Fruit fly (Drosophila melanogaster) whole organism, larva: ENCODE data around the gene CG16753.
A peak's percentile ranks its signal among the peaks of the same experiment; 100 is the strongest.

ENCODE experiments used
- noc ChIP-seq: fragments of 200-800 bp; sonication (Bioruptor generic); optimal IDR thresholded peaks from 3 replicates; lab custom pipeline; 2019; ENCODE audit warnings: missing biosample characterization, mild to moderate bottlenecking, missing genetic modification characterization, moderate library complexity

CG16753 gene

DNA sequence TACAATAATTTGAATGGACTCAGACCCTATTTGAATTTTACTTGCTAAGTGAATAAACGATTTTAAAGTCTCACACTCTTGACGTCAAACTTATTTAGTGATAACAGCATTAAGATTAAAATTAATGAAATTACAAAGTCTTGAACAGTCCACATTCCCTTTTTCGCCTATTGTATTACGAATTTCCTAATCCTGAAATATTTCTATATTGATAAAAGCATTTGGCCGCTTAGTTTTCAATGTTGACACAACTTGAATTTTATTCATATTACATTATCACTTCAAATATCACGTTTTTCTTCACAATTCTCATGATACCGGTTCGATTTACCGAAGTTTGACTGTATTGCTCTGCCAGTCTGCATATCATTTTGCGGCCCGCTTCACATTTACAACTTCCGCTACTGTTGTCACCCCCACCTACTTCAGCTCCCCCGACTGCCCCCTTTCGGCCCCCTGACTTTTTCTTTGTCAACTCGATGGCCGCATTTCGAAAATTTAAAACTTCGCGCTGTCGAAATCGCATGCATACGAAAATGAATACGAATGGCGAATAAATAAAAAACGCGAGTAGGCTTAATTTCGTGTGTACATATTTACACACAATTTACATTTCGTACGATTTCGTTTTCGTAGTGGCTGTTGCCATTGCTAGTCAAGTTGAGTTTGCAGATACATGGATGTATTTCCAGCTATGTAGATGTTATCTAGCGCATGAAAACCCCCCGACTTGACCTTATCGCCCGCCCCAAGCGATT lies 23.7 kb downstream of the CG16753 start:
- peak; percentile 34 for TF ChIP-seq noc (tag; lab: Kevin White, UChicago)

DNA sequence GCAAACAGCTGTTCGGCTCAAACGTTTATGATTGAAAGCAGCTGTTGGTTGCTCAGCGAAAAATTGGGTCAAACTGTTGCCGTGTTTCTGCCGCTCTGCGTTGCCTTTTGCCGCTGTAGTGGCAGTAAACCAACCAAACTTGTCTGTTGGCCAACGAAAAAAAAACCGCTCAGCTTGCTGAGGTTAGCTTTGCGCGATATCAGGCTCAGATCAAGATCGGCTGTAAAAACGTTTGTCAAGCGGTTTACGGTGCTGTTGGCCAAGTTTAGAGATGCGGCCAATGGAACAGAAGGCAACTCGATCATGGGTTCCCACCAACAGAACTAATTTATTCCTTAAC lies 24.2 kb downstream of the CG16753 start:
- no peak for TF ChIP-seq noc (tag; lab: Kevin White, UChicago)

DNA sequence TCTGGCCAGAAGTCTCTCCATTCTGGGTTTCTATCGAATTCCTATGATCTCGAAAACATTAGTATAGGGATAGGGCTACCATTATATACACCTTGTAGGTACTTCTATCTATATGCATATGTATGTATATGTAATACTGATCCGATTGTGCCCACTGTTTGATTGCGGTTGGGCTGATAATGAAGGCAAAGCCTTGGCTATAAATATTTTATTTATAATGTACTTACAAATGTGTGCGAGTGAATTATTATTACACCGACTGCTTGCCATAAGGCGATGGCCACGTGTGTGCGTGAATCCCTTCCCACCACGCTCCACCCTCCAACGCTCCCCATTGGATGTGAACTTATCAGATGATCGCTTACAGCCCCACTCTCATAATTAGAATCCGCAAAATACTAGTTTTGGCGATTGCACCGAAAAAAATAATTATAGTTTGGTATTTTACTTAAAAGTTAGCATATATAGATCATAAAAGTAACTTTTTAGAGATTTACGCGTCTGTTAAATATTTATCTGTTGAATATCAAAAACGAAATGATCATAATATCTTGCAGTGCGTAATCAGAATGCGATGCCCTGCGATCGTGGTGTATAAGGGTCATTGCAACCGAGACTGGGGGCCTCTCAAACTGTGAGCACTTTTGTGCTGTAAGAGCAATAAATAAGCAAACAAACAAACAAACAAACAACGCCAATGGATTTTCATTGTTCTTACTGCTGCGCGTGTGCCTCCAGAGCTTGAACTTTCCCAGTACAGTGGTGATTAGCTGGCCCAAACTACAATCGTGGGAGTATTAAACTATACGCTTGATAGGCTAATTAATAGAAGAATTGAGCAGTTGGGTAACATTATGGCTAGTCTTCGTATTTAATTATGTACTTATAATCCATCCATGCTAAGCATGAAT lies 25.5 kb downstream of the CG16753 start:
- TF ChIP-seq noc (tag; lab: Kevin White, UChicago): no peak

DNA sequence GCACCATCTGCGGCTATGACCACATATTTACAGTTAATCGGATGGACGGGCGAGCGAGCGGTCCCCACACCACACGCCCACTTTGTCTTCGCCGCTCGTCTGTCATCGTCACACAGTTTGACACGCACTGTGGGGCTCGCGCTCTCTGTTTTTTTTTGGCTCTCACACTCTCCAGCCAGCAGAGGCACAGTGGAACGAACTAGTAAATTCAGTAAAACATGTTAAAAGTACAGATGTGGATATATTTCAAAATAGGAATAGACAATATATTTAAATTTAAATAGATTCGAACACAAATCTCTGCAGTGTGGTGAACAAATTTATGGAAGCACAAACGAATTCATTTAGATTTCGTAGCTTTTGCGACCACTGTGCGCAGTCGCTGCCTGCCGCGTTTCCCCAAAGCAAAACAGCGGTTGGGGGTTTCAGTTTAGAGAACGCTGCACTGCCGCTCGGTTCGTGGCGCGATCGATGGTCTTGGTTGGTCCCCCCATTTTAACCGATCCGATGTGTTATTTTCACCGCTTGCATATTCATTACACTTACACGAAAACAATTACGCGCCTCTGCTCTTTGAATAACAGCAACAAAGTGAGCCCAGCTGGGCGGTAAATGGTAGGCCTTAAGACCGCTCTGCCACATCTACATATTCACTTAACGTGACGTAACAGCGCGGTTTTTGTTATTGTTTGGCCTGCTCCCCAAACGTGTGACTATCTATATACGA lies 26.4 kb downstream of the CG16753 start:
- TF ChIP-seq noc (tag; lab: Kevin White, UChicago): peak; percentile 99

DNA sequence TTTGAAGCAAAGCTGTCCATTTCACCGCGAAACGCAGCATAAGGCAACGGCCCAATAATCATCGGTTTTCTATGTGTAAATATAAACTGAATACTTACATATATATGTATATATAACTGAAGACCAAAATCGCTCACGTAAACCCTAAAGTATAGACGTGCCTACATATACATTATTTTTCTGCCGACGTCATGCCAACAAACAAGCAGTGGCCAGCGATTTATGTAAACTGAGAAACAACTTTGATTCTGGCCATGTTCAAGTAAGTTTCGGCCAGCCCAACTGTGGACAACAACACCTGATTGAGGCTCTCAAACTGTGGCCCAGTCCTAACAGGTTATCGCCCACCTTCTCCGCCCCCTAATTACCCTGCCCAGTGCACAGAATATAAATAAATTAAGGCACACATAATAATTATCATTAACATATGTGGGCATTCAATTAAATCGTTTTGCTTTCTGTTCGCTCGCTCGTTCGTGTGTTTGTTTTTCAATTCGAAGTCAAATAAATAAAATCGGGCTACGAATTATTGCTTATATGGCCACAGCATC lies 27.2 kb downstream of the CG16753 start:
- no peak for TF ChIP-seq noc (tag; lab: Kevin White, UChicago)

DNA sequence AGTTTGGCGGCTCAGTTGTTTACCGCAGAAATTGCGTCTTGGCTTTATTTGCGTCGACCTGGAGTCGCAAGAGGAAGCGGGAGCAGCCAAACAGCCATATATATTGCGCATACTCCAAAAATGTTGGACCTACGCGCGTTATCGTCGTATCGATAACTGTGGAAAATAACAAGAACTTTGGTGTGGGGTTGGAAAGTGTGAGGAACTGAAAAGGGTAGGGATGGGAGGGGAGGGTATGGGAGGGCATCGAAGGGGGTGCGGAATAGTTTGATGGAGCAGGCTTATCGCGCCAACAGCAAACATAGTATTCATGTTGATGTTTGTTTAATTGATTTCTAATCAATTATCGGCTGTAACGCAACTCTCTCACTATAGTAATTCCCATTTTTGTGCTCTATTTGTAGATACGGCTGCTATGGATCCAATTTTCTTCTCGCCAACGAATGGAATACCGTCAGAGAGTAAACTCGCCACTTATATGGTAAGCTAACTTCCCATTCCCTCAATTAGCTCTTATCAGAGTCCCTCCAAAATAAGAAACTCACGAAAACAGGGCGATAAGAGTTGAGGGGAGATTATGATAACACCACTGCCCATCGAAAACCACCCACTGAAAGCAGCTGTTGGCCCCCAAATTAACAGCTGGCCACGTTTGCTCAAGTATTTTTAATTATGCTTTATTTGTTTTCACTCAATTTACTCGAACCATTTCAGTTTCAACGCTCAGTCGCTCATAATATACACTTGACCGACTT lies 28.6 kb downstream of the CG16753 start:
- TF ChIP-seq noc (tag; lab: Kevin White, UChicago): peak; percentile 10

DNA sequence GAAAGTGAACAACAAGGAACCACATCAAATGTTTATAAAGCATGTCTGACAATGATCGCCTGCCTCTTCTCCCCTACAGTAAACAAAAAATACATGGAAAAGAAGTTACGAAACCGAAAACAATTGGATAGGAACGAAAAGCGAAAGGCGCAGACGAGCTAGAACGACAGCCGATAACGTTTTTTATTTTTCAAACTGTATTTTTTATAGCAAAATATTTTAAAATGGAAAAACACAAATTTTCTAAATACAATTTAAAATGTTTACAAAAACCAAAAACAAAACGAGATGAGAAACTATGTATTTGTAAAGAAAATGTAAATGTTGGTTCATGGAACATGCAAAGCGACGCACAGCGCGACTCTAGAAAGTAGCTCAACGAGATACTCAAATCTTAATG lies 34.1 kb downstream of the CG16753 start:
- no peak for TF ChIP-seq noc (tag; lab: Kevin White, UChicago)

DNA sequence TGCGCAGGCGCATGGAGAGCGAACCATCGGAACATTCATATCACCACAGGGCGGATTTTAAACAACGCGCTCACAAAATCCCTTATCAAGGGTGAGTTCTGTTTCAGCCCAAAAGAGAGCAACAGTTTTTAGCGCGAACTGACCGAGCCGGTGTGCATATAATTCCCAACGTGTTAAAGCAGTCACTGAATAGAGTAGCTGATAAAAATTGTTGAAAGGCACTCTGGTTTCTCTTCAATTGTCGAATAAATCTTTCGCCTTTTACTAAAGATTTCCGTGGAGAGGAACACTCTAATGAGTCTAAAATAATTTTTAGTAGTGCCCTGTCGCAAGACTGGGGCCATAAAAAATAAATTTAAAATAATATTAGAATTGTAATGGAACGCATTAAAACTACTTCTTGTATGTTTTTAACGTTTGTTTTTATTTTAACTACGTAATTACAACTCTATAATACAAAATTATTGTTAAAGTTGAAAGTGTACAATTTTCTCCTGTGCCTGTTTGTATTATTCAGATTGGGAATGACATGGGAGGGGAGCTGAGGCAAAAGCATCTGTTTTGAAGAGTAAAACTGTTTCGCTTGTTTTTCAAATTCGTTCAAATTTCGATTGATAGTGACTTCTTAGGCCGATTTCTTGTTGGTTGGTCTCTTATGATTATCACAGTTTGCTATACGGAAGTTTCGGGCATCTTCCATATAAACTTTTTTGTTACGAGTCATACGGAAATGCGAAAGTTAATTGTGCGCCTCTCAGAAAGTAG lies 35.9 kb downstream of the CG16753 start:
- TF ChIP-seq noc (tag; lab: Kevin White, UChicago): peak; percentile 14

DNA sequence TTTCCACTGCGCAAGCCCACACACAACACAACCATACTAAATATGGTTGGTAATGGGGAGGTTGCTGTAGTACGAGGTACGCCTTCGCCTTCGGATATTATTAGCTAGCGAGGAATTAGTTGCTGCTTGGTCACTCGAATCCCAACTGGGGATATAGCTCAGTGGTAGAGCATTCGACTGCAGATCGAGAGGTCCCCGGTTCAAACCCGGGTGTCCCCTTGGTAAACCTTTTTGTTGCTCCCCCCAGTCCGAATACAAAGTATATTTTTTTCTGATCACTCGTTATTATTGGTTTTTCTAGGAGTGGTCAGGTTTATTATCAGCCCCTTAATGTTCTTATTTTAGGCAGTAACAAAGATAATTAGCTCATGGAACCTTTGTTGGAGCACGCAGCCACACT lies 40.7 kb downstream of the CG16753 start:
- no peak for TF ChIP-seq noc (tag; lab: Kevin White, UChicago)

DNA sequence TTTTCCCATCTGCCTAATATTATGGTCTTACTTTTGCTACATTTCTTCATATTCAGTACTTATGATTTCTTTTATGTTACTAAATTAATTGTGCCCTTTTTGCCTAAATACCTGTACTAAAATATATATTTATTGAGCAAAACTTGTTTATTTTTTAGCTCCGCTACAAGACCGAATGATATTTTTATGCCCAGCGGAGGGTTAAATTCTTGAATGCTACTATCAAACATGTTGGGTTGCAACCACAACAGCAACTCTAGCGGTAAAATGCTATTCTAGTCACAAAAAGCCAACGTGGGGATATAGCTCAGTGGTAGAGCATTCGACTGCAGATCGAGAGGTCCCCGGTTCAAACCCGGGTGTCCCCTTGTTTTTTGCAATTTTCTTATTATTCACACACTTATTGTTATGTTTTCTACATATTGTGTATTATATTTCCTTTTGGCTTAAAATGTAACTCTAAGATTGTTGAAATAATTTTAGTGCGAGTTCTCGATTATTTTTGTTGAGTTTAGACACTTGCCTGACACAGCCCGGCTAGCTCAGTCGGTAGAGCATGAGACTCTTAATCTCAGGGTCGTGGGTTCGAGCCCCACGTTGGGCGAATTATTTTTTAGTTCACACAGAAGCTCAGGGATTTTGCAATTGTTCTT lies 41.3 kb downstream of the CG16753 start:
- TF ChIP-seq noc (tag; lab: Kevin White, UChicago): peak; percentile 22

DNA sequence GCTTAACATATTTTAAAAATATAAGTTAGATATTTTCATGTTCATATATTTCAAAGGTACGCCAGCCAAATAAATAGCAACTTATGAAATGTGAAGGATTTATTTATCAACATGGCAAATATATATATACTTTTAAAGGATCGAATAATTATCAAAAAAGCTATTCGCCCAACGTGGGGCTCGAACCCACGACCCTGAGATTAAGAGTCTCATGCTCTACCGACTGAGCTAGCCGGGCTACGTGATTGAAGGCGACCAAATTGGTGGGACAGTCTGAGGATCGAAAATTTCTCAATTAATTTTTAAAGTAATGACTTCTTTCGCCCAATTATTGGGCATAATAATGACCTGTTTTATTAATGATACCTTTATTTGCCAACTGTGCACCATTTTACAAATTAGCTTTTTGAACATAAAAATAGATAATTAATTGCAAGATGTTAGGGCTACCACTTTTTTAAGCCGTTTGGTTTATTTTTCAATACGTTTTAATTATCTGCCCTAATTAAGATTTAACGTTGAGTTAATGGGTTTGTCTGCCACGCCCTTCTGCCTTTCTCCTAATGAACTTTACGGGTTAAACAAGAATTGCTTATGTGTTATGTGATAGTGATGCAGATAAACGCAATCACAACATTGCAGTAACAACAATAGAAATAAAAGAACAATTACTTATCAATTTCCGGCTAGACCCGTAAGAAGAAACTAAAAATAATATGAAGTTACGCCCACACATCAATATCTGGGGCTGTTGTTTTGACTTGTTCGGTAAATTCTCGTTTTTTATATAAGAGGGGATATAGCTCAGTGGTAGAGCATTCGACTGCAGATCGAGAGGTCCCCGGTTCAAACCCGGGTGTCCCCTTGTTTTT lies 42.1 kb downstream of the CG16753 start:
- no peak for TF ChIP-seq noc (tag; lab: Kevin White, UChicago)

DNA sequence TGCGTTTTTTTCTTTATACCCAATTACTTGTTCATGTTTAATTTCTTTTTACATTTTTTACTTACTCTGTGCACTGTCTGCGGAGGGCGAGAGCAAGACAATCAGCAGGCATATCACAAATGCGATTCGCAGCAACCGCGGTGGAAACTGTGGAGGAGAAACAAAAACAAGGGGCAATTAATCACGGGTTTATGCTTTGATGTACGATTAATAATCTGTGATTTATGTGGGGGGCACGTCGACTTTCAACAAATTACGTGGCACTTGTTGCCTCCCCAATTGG lies 42.7 kb downstream of the CG16753 start:
- no peak for TF ChIP-seq noc (tag; lab: Kevin White, UChicago)
